Worm (Caenorhabditis elegans) whole organism, late embryonic: ENCODE results near the gene srd-26.

Experiments
- C38D4.7 ChIP-seq: fragments of 200-800 bp; sonication (Bioruptor generic); optimal IDR thresholded peaks from 2 replicates; lab custom pipeline; 2018; ENCODE audit warnings: mild to moderate bottlenecking, missing genetic modification characterization, moderate library complexity, missing compliant biosample characterization
- F13H6.1 ChIP-seq: sonication (generic microtip); optimal IDR thresholded peaks from 2 replicates; lab custom pipeline; 2016; ENCODE audit warnings: missing genetic modification characterization, missing compliant biosample characterization
- K09A11.1 ChIP-seq: sonication (generic microtip); optimal IDR thresholded peaks from 2 replicates; lab custom pipeline; 2017; ENCODE audit warnings: antibody characterized with exemption, mild to moderate bottlenecking, missing genetic modification characterization, missing compliant biosample characterization; ENCODE audit not compliant: insufficient read depth
- Y22D7AL.16 ChIP-seq: sonication (generic microtip); optimal IDR thresholded peaks from 2 replicates; lab custom pipeline; 2016; ENCODE audit warnings: missing genetic modification characterization, missing compliant biosample characterization
- ceh-14 ChIP-seq: sonication (generic microtip); optimal IDR thresholded peaks from 2 replicates; lab custom pipeline; 2016; ENCODE audit warnings: missing genotype, missing genetic modification characterization, missing compliant biosample characterization
- ceh-19 ChIP-seq: fragments of 200-800 bp; sonication (Bioruptor generic); optimal IDR thresholded peaks from 2 replicates; lab custom pipeline; 2018; ENCODE audit warnings: mild to moderate bottlenecking, missing genetic modification characterization, missing compliant biosample characterization
- ceh-24 ChIP-seq: sonication (generic microtip); optimal IDR thresholded peaks from 2 replicates; lab custom pipeline; 2016; ENCODE audit warnings: mild to moderate bottlenecking, missing genetic modification characterization, missing compliant biosample characterization
- ceh-30 ChIP-seq: fragments of 150-350 bp; optimal IDR thresholded peaks from 2 replicates; lab custom pipeline; 2014; ENCODE audit warnings: missing biosample characterization, missing genetic modification characterization
- ceh-31 ChIP-seq: sonication (generic microtip); optimal IDR thresholded peaks from 2 replicates; lab custom pipeline; 2016; ENCODE audit warnings: missing genetic modification characterization, missing compliant biosample characterization
- ceh-48 ChIP-seq: sonication (generic microtip); optimal IDR thresholded peaks from 2 replicates; lab custom pipeline; 2016; ENCODE audit warnings: missing genetic modification characterization, inconsistent platforms, missing compliant biosample characterization
- ceh-6 ChIP-seq: fragments of 200-800 bp; sonication (Bioruptor generic); optimal IDR thresholded peaks from 2 replicates; lab custom pipeline; 2018; ENCODE audit warnings: mild to moderate bottlenecking, missing genetic modification characterization, missing compliant biosample characterization
- che-1 ChIP-seq: sonication (generic microtip); optimal IDR thresholded peaks from 2 replicates; lab custom pipeline; 2016; ENCODE audit warnings: mild to moderate bottlenecking, missing genetic modification characterization, missing compliant biosample characterization
- dmd-4 ChIP-seq: sonication (generic microtip); optimal IDR thresholded peaks from 2 replicates; lab custom pipeline; 2016; ENCODE audit warnings: borderline replicate concordance, missing genetic modification characterization, missing compliant biosample characterization
- dve-1 ChIP-seq: sonication (generic microtip); optimal IDR thresholded peaks from 2 replicates; lab custom pipeline; 2017; ENCODE audit warnings: antibody characterized with exemption, mild to moderate bottlenecking, missing genetic modification characterization, missing compliant biosample characterization
- elt-2 ChIP-seq: sonication (generic microtip); optimal IDR thresholded peaks from 2 replicates; lab custom pipeline; 2016; ENCODE audit warnings: missing genetic modification reagents, missing genetic modification characterization, missing compliant biosample characterization
- ets-4 ChIP-seq: sonication (generic microtip); optimal IDR thresholded peaks from 2 replicates; lab custom pipeline; 2016; ENCODE audit warnings: missing genetic modification characterization, missing compliant biosample characterization
- eyg-1 ChIP-seq: sonication (generic microtip); optimal IDR thresholded peaks from 2 replicates; lab custom pipeline; 2016; ENCODE audit warnings: missing genotype, missing genetic modification characterization, missing compliant biosample characterization
- fax-1 ChIP-seq: sonication (generic microtip); optimal IDR thresholded peaks from 2 replicates; lab custom pipeline; 2016; ENCODE audit warnings: missing genotype, missing genetic modification characterization, missing compliant biosample characterization
- fkh-6 ChIP-seq: sonication (generic microtip); optimal IDR thresholded peaks from 2 replicates; lab custom pipeline; 2016; ENCODE audit warnings: missing genetic modification characterization, missing compliant biosample characterization
- gmeb-2 ChIP-seq: sonication (generic microtip); optimal IDR thresholded peaks from 2 replicates; lab custom pipeline; 2016; ENCODE audit warnings: missing genetic modification characterization, inconsistent platforms, missing compliant biosample characterization
- hlh-13 ChIP-seq: fragments of 200-800 bp; sonication (Bioruptor generic); optimal IDR thresholded peaks from 2 replicates; lab custom pipeline; 2018; ENCODE audit warnings: mild to moderate bottlenecking, missing genetic modification characterization, missing compliant biosample characterization
- hlh-15 ChIP-seq: sonication (generic microtip); optimal IDR thresholded peaks from 2 replicates; lab custom pipeline; 2016; ENCODE audit warnings: missing genetic modification characterization, missing compliant biosample characterization
- hlh-30 ChIP-seq: sonication (generic microtip); optimal IDR thresholded peaks from 2 replicates; lab custom pipeline; 2017; ENCODE audit warnings: antibody characterized with exemption, missing genetic modification characterization, missing compliant biosample characterization; ENCODE audit not compliant: insufficient read depth
- lim-6 ChIP-seq: sonication (generic microtip); optimal IDR thresholded peaks from 2 replicates; lab custom pipeline; 2016; ENCODE audit warnings: missing genetic modification characterization, missing compliant biosample characterization
- lin-11 ChIP-seq: fragments of 200-800 bp; sonication (Bioruptor generic); optimal IDR thresholded peaks from 2 replicates; lab custom pipeline; 2018; ENCODE audit warnings: mild to moderate bottlenecking, missing genetic modification characterization, missing compliant biosample characterization
- madf-2 ChIP-seq: sonication (generic microtip); optimal IDR thresholded peaks from 2 replicates; lab custom pipeline; 2017; ENCODE audit warnings: missing genetic modification characterization, missing compliant biosample characterization
- mec-3 ChIP-seq: sonication (generic microtip); optimal IDR thresholded peaks from 2 replicates; lab custom pipeline; 2016; ENCODE audit warnings: borderline replicate concordance, missing genetic modification characterization, missing compliant biosample characterization
- nfya-1 ChIP-seq: sonication (generic microtip); optimal IDR thresholded peaks from 2 replicates; lab custom pipeline; 2017; ENCODE audit warnings: missing genetic modification characterization, mild to moderate bottlenecking, missing compliant biosample characterization, antibody characterized with exemption, moderate library complexity
- npax-4 ChIP-seq: sonication (generic microtip); optimal IDR thresholded peaks from 2 replicates; lab custom pipeline; 2016; ENCODE audit warnings: missing genetic modification characterization, missing compliant biosample characterization
- pat-9 ChIP-seq: fragments of 200-800 bp; sonication (Bioruptor generic); optimal IDR thresholded peaks from 2 replicates; lab custom pipeline; 2018; ENCODE audit warnings: mild to moderate bottlenecking, missing genetic modification characterization, moderate library complexity, missing compliant biosample characterization
- pax-1 ChIP-seq: fragments of 150-350 bp; optimal IDR thresholded peaks from 2 replicates; lab custom pipeline; 2014; ENCODE audit warnings: missing biosample characterization, missing genetic modification characterization
- pha-2 ChIP-seq: sonication (generic microtip); optimal IDR thresholded peaks from 2 replicates; lab custom pipeline; 2017; ENCODE audit warnings: mild to moderate bottlenecking, missing genetic modification characterization, missing compliant biosample characterization
- pqm-1 ChIP-seq: sonication (generic microtip); optimal IDR thresholded peaks from 2 replicates; lab custom pipeline; 2016; ENCODE audit warnings: missing genetic modification characterization, missing compliant biosample characterization
- ref-2 ChIP-seq: sonication (generic microtip); optimal IDR thresholded peaks from 2 replicates; lab custom pipeline; 2016; ENCODE audit warnings: missing genetic modification characterization, missing compliant biosample characterization
- sdc-2 ChIP-seq: sonication (generic microtip); optimal IDR thresholded peaks from 2 replicates; lab custom pipeline; 2016; ENCODE audit warnings: missing genotype, missing genetic modification characterization, missing compliant biosample characterization
- sox-2 ChIP-seq: fragments of 200-800 bp; sonication (Bioruptor generic); IDR thresholded peaks from 2 replicates; pipeline ENCODE4 v1.3.6; 2022; ENCODE audit warnings: missing genetic modification reagents, missing genetic modification characterization, missing compliant biosample characterization
- syd-9 ChIP-seq: sonication (generic microtip); optimal IDR thresholded peaks from 2 replicates; lab custom pipeline; 2016; ENCODE audit warnings: mild to moderate bottlenecking, missing genetic modification characterization, moderate library complexity, missing compliant biosample characterization
- tbx-2 ChIP-seq: sonication (generic microtip); optimal IDR thresholded peaks from 2 replicates; lab custom pipeline; 2016; ENCODE audit warnings: missing genetic modification characterization, missing compliant biosample characterization
- tbx-7 ChIP-seq: sonication (generic microtip); optimal IDR thresholded peaks from 2 replicates; lab custom pipeline; 2016; ENCODE audit warnings: missing genotype, missing genetic modification characterization, missing compliant biosample characterization
- unc-3 ChIP-seq, 2 experiments: fragments of 200-800 bp in 1 of 2; sonication (Bioruptor generic) in 1 of 2; sonication (generic microtip) in 1 of 2; conservative IDR thresholded peaks in 1 of 2; optimal IDR thresholded peaks in 1 of 2; 2 replicates each; pipeline versions ENCODE4 v1.3.6 to Lab custom; 2016 to 2022; ENCODE audit warnings: missing compliant biosample characterization in 2 of 2, missing genetic modification characterization in 2 of 2, missing genetic modification reagents in 1 of 2
- unc-42 ChIP-seq: sonication (generic microtip); optimal IDR thresholded peaks from 2 replicates; lab custom pipeline; 2016; ENCODE audit warnings: missing genotype, missing genetic modification characterization, missing compliant biosample characterization
- unc-55 ChIP-seq: sonication (generic microtip); optimal IDR thresholded peaks from 2 replicates; lab custom pipeline; 2017; ENCODE audit warnings: missing biosample characterization, missing genetic modification reagents, missing genetic modification characterization
- unc-86 ChIP-seq: sonication (generic microtip); optimal IDR thresholded peaks from 2 replicates; lab custom pipeline; 2016; ENCODE audit warnings: missing genetic modification characterization, missing compliant biosample characterization
- zip-5 ChIP-seq: sonication (generic microtip); optimal IDR thresholded peaks from 2 replicates; lab custom pipeline; 2016; ENCODE audit warnings: missing genetic modification characterization, missing compliant biosample characterization
- ztf-16 ChIP-seq: sonication (generic microtip); optimal IDR thresholded peaks from 2 replicates; lab custom pipeline; 2017; ENCODE audit warnings: missing genetic modification characterization, missing compliant biosample characterization

srd-26 gene

ce11 chrV:14150966-14151365 lies 11.8 kb downstream of the srd-26 start:
- TF ChIP-seq hlh-13 (no peak), pax-1 (tag; lab: Kevin White, UChicago) (no peak), mec-3 (tag; lab: Kevin White, UChicago) (no peak), pha-2 (tag; lab: Kevin White, UChicago) (no peak), ceh-14 (no peak), ceh-24 (tag; lab: Kevin White, UChicago) (no peak), ref-2 (tag; lab: Kevin White, UChicago) (no peak), unc-55 (GFP tag; lab: Kevin White, UChicago) (no peak), madf-2 (tag; lab: Kevin White, UChicago) (no peak), pat-9 (no peak), fkh-6 (tag; lab: Kevin White, UChicago) (no peak), dve-1 (no peak), tbx-2 (tag; lab: Kevin White, UChicago) (no peak), ceh-31 (tag; lab: Kevin White, UChicago) (no peak), unc-86 (tag; lab: Kevin White, UChicago) (no peak)

- TF ChIP-seq fax-1 (tag; lab: Kevin White, UChicago) (no peak), ets-4 (tag; lab: Kevin White, UChicago) (no peak), ceh-19 (GFP tag; lab: Kevin White, UChicago) (no peak), lim-6 (no peak), eyg-1 (tag; lab: Kevin White, UChicago) (no peak), zip-5 (tag; lab: Kevin White, UChicago) (no peak), sox-2 (GFP tag; lab: Robert Waterston, UW) (no peak), elt-2 (tag; lab: Kevin White, UChicago) (no peak), ceh-6 (GFP tag; lab: Kevin White, UChicago) (no peak), fkh-6 (tag; lab: Kevin White, UChicago) (no peak), che-1 (tag; lab: Kevin White, UChicago) (no peak), ztf-16 (no peak), C38D4.7 (GFP tag; lab: Kevin White, UChicago) (no peak)
These were observed 13.7 kb downstream of the srd-26 start for ce11 chrV:14149125-14149524.

ce11 chrV:14147114-14147513 lies 15.7 kb downstream of the srd-26 start:
- TF ChIP-seq hlh-15: no peak
- TF ChIP-seq npax-4 (tag; lab: Kevin White, UChicago): no peak
- TF ChIP-seq unc-42 (tag; lab: Kevin White, UChicago): no peak
- no peak for TF ChIP-seq che-1 (tag; lab: Kevin White, UChicago)
- TF ChIP-seq C38D4.7 (GFP tag; lab: Kevin White, UChicago): no peak
- no peak for TF ChIP-seq dve-1
- no peak for TF ChIP-seq dmd-4 (tag; lab: Kevin White, UChicago)
- TF ChIP-seq gmeb-2 (tag; lab: Kevin White, UChicago): no peak
- no peak for TF ChIP-seq elt-2 (tag; lab: Kevin White, UChicago)
- no peak for TF ChIP-seq pqm-1 (tag; lab: Kevin White, UChicago)
- TF ChIP-seq syd-9 (tag; lab: Kevin White, UChicago): no peak
- TF ChIP-seq unc-3 (GFP tag; conservative IDR thresholded peaks at IDR 0.05; lab: Robert Waterston, UW): no peak
- TF ChIP-seq unc-3 (tag; optimal IDR thresholded peaks at IDR 0.05; lab: Kevin White, UChicago): no peak
- no peak for TF ChIP-seq sox-2 (GFP tag; lab: Robert Waterston, UW)
- TF ChIP-seq ceh-31 (tag; lab: Kevin White, UChicago): no peak
- TF ChIP-seq madf-2 (tag; lab: Kevin White, UChicago): no peak
- no peak for TF ChIP-seq hlh-13
- TF ChIP-seq fkh-6 (tag; lab: Kevin White, UChicago): no peak
- TF ChIP-seq lin-11 (tag; lab: Kevin White, UChicago): no peak
- TF ChIP-seq pax-1 (tag; lab: Kevin White, UChicago): no peak

ce11 chrV:14146199-14146598 lies 16.6 kb downstream of the srd-26 start, which contains the start of gene acs-10:
TSS of gene acs-10 (plus strand) at chrV:14146499.
- TF ChIP-seq ceh-30 (tag; lab: Kevin White, UChicago) (no peak), ceh-48 (tag; lab: Kevin White, UChicago) (no peak), F13H6.1 (tag; lab: Kevin White, UChicago) (no peak), fkh-6 (tag; lab: Kevin White, UChicago) (no peak), ceh-19 (GFP tag; lab: Kevin White, UChicago) (no peak), gmeb-2 (tag; lab: Kevin White, UChicago) (no peak), tbx-7 (no peak), tbx-2 (tag; lab: Kevin White, UChicago) (no peak), hlh-30 (tag; lab: Kevin White, UChicago) (no peak), hlh-15 (no peak), nfya-1 (tag; lab: Kevin White, UChicago) (no peak), sdc-2 (no peak), elt-2 (tag; lab: Kevin White, UChicago) (no peak), syd-9 (tag; lab: Kevin White, UChicago) (no peak), Y22D7AL.16 (tag; lab: Kevin White, UChicago) (no peak), che-1 (tag; lab: Kevin White, UChicago) (no peak), K09A11.1 (tag; lab: Kevin White, UChicago) (no peak)
